Fruit fly (Drosophila melanogaster): ENCODE measurements around the gene rg.

rg gene

dm6 chrX:5206152-5206551, 120.6 kb downstream of the rg start:
- peak; percentile 59 for TF ChIP-seq crol (GFP tag; IDR thresholded peaks at IDR 0.05)
- peak; percentile 36 for TF ChIP-seq CG13894 (tag; optimal IDR thresholded peaks at IDR 0.05)
- peak; percentile 29 for TF ChIP-seq sd (tag; optimal IDR thresholded peaks at IDR 0.05)
- TF ChIP-seq sug (tag; optimal IDR thresholded peaks at IDR 0.05): peak; percentile 50
- no peak for TF ChIP-seq CG6654 (GFP tag; optimal IDR thresholded peaks at IDR 0.05)
- TF ChIP-seq Camta (GFP tag; optimal IDR thresholded peaks at IDR 0.05): no peak
- peak; percentile 94 for TF ChIP-seq abd-A (tag; optimal IDR thresholded peaks at IDR 0.05)

- TF ChIP-seq CG17328 (GFP tag; IDR thresholded peaks at IDR 0.05) (peak; percentile 37), CG2875 (GFP tag; optimal IDR thresholded peaks at IDR 0.05) (no peak), Adf1 (GFP tag; IDR thresholded peaks at IDR 0.05) (no peak), emc (GFP tag; optimal IDR thresholded peaks at IDR 0.05) (peak; percentile 2), CG4360 (GFP tag; IDR thresholded peaks at IDR 0.05) (no peak), chm (GFP tag; IDR thresholded peaks at IDR 0.05) (no peak), bcd (GFP tag; optimal IDR thresholded peaks at IDR 0.05) (peak; percentile 27), CG4820 (GFP tag; optimal IDR thresholded peaks at IDR 0.05) (peak; percentile 48), bbx (GFP tag; IDR thresholded peaks at IDR 0.05; ENCODE audit: partially characterized antibody) (no peak), E2f2 (GFP tag; IDR thresholded peaks at IDR 0.05) (peak; percentile 16; the same call in 1 of the 2 replicates), luna (GFP tag; optimal IDR thresholded peaks at IDR 0.05) (peak; percentile 28), CG17385 (GFP tag; optimal IDR thresholded peaks at IDR 0.05) (peak; percentile 57), pnt (GFP tag; optimal IDR thresholded peaks at IDR 0.05) (peak; percentile 13), tap (tag; optimal IDR thresholded peaks at IDR 0.05) (peak; percentile 55), tgo (GFP tag; IDR thresholded peaks at IDR 0.05) (peak; percentile 38; the same call in 2 of the 3 replicates), Gsc (GFP tag; IDR thresholded peaks at IDR 0.05) (no peak), hb (GFP tag; IDR thresholded peaks at IDR 0.05; ENCODE audit: partially characterized antibody) (no peak), btn (GFP tag; optimal IDR thresholded peaks at IDR 0.05) (peak; percentile 33), vvl (GFP tag; IDR thresholded peaks at IDR 0.05) (peak; percentile 56; the same call in 1 of the 2 replicates), trem (tag; optimal IDR thresholded peaks at IDR 0.05) (peak; percentile 46), CG16863 (GFP tag; optimal IDR thresholded peaks at IDR 0.05) (peak; percentile 27), Bgb (GFP tag; IDR thresholded peaks at IDR 0.05; ENCODE audit: partially characterized antibody) (no peak), CG17186 (GFP tag; optimal IDR thresholded peaks at IDR 0.05) (no peak), vfl (GFP tag; optimal IDR thresholded peaks at IDR 0.05) (no peak), D19B (GFP tag; optimal IDR thresholded peaks at IDR 0.05) (peak; percentile 82), eve (GFP tag; optimal IDR thresholded peaks at IDR 0.05) (peak in 1 of 2 experiments; percentile 46), grn (GFP tag; optimal IDR thresholded peaks at IDR 0.05) (no peak), CG12391 (tag; optimal IDR thresholded peaks at IDR 0.05) (peak; percentile 29), sim (GFP tag; IDR thresholded peaks at IDR 0.05) (no peak), Asciz (GFP tag; optimal IDR thresholded peaks at IDR 0.05) (peak; percentile 22), Vsx1 (GFP tag; optimal IDR thresholded peaks at IDR 0.05) (no peak), ftz-f1 (GFP tag; optimal IDR thresholded peaks at IDR 0.05) (no peak), ham (GFP tag; IDR thresholded peaks at IDR 0.05) (no peak), Hsf (GFP tag; optimal IDR thresholded peaks at IDR 0.05) (peak; percentile 29), CG2120 (GFP tag; optimal IDR thresholded peaks at IDR 0.05) (peak; percentile 74), seq (GFP tag; IDR thresholded peaks at IDR 0.05) (peak; percentile 40; the same call in 1 of the 2 replicates), CG10147 (GFP tag; optimal IDR thresholded peaks at IDR 0.05) (peak; percentile 61), pb (GFP tag; optimal IDR thresholded peaks at IDR 0.05) (no peak), CG6683 (GFP tag; optimal IDR thresholded peaks at IDR 0.05) (no peak), CG3407 (GFP tag; optimal IDR thresholded peaks at IDR 0.05) (no peak), CG32772 (GFP tag; IDR thresholded peaks at IDR 0.05) (0 out of 2 replicates have a peak, but pooled peaks have one; percentile 20), Scr (GFP tag; IDR thresholded peaks at IDR 0.05; ENCODE audit: partially characterized antibody) (no peak), CG2678 (tag; optimal IDR thresholded peaks at IDR 0.05) (peak; percentile 74)
These were observed 200.3 kb downstream of the rg start for dm6 chrX:5285835-5286234.

Data from whole organism, embryonic.